Fruit fly (Drosophila melanogaster): Measurements from ENCODE around the gene Hmgcr.

Gene Hmgcr

DNA sequence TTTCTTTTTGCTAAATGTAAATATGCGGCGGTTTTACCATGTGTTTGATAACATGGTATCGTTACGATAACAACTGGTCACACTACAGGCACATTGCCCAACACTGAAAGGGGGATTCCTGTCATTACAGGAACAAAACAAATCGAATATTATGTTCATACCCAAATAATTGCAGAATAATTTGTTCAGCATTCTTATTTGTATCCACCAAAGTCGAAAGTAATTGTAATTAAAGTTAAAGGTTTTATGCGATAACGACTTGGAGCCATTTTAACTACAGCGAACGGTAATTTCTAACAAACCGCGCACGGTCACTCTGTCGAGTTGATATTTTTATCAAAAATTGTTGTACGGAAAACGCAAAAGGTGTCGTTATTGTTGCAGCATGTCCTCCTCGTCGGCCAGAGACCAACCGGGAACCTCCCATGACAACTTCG, 34.3 kb downstream of the Hmgcr start, which contains the start of the genes CG10214 and CG10375 (continued):
- TF ChIP-seq CG15479 (GFP tag; optimal IDR thresholded peaks at IDR 0.05) (peak; percentile 8), CG34376 (GFP tag; optimal IDR thresholded peaks at IDR 0.05) (peak; percentile 67), Sin3A (optimal IDR thresholded peaks at IDR 0.05) (peak; percentile 93), stc (GFP tag; IDR thresholded peaks at IDR 0.05) (0 out of 2 replicates have a peak, but pooled peaks have one; percentile 21), NFAT (GFP tag; IDR thresholded peaks at IDR 0.05) (no peak), sisA (GFP tag; IDR thresholded peaks at IDR 0.05) (peak; percentile 60), Hand (GFP tag; optimal IDR thresholded peaks at IDR 0.05) (no peak), Med (GFP tag) (peak; percentile 98), CG18599 (GFP tag; optimal IDR thresholded peaks at IDR 0.05) (peak; percentile 78), gsb (GFP tag; IDR thresholded peaks at IDR 0.05) (no peak), gfzf (GFP tag; optimal IDR thresholded peaks at IDR 0.05) (peak; percentile 94), CG14710 (tag; optimal IDR thresholded peaks at IDR 0.05) (peak; percentile 88), HHEX (GFP tag; optimal IDR thresholded peaks at IDR 0.05) (peak; percentile 66), ftz-f1 (GFP tag; optimal IDR thresholded peaks at IDR 0.05) (peak; percentile 25), HmgD (GFP tag; optimal IDR thresholded peaks at IDR 0.05) (peak; percentile 86), CTCF (GFP tag; optimal IDR thresholded peaks at IDR 0.05) (peak; percentile 41), Oaz (GFP tag; IDR thresholded peaks at IDR 0.05) (no peak), schlank (tag; optimal IDR thresholded peaks at IDR 0.05) (peak; percentile 30), phol (tag; optimal IDR thresholded peaks at IDR 0.05) (peak; percentile 98), CG10209 (GFP tag; optimal IDR thresholded peaks at IDR 0.05) (peak; percentile 57), Fer3 (tag; optimal IDR thresholded peaks at IDR 0.05) (peak; percentile 67), CG14965 (GFP tag; optimal IDR thresholded peaks at IDR 0.05; ENCODE audit: borderline replicate concordance) (no peak), CG33557 (GFP tag; optimal IDR thresholded peaks at IDR 0.05) (peak; percentile 49), Gsc (GFP tag; IDR thresholded peaks at IDR 0.05) (no peak), Dad (GFP tag; optimal IDR thresholded peaks at IDR 0.05) (peak; percentile 77), sim (GFP tag; IDR thresholded peaks at IDR 0.05) (no peak), Sry-β (GFP tag; optimal IDR thresholded peaks at IDR 0.05) (no peak), cg (GFP tag; optimal IDR thresholded peaks at IDR 0.05) (no peak), Gug (GFP tag; IDR thresholded peaks at IDR 0.05) (peak; percentile 30; the same call in 1 of the 4 replicates), slbo (GFP tag; IDR thresholded peaks at IDR 0.05) (peak; percentile 84), her (GFP tag; optimal IDR thresholded peaks at IDR 0.05) (peak; percentile 82), chif (GFP tag; optimal IDR thresholded peaks at IDR 0.05) (peak; percentile 80 to 82), sens (GFP tag) (peak; percentile 94), CG30020 (tag; optimal IDR thresholded peaks at IDR 0.05) (peak; percentile 75), Dref (GFP tag; IDR thresholded peaks at IDR 0.05) (peak; percentile 49), sens-2 (GFP tag; IDR thresholded peaks at IDR 0.05) (no peak), CG18011 (GFP tag; optimal IDR thresholded peaks at IDR 0.05) (peak; percentile 8), CG3407 (GFP tag; optimal IDR thresholded peaks at IDR 0.05) (no peak), CG3163 (GFP tag; optimal IDR thresholded peaks at IDR 0.05) (peak; percentile 47), p53 (GFP tag; optimal IDR thresholded peaks at IDR 0.05) (peak; percentile 48), tgo (GFP tag; IDR thresholded peaks at IDR 0.05) (peak; percentile 61; the same call in 2 of the 3 replicates), CG6254 (GFP tag; optimal IDR thresholded peaks at IDR 0.05) (no peak), sima (GFP tag; optimal IDR thresholded peaks at IDR 0.05) (no peak), CG10959 (GFP tag; IDR thresholded peaks at IDR 0.05) (peak; percentile 23; the same call in 1 of the 2 replicates), CG31224 (GFP tag; IDR thresholded peaks at IDR 0.05) (no peak), CG17328 (GFP tag; IDR thresholded peaks at IDR 0.05) (peak; percentile 67), CG11696 (GFP tag; IDR thresholded peaks at IDR 0.05) (no peak), tap (tag; optimal IDR thresholded peaks at IDR 0.05) (peak; percentile 58), CG43689 (GFP tag; IDR thresholded peaks at IDR 0.05) (no peak), zfh2 (GFP tag; optimal IDR thresholded peaks at IDR 0.05) (peak; percentile 82), repo (GFP tag; optimal IDR thresholded peaks at IDR 0.05) (peak; percentile 78), CG12942 (GFP tag; optimal IDR thresholded peaks at IDR 0.05) (peak; percentile 76)
